Worm (Caenorhabditis elegans) whole organism, late embryonic: ENCODE data around the gene ZK652.8.

Experiments used
- C08G9.2 ChIP-seq: sonication (generic microtip); optimal IDR thresholded peaks from 2 replicates; lab custom pipeline; 2016; ENCODE audit warnings: mild to moderate bottlenecking, missing genetic modification characterization, moderate library complexity, missing compliant biosample characterization
- K02D7.2 ChIP-seq: sonication (generic microtip); optimal IDR thresholded peaks from 2 replicates; lab custom pipeline; 2017; ENCODE audit warnings: mild to moderate bottlenecking, missing genetic modification characterization, missing compliant biosample characterization
- K09A11.1 ChIP-seq: sonication (generic microtip); optimal IDR thresholded peaks from 2 replicates; lab custom pipeline; 2017; ENCODE audit warnings: antibody characterized with exemption, mild to moderate bottlenecking, missing genetic modification characterization, missing compliant biosample characterization; ENCODE audit not compliant: insufficient read depth
- T23F11.4 ChIP-seq: fragments of 200-800 bp; sonication (Bioruptor generic); optimal IDR thresholded peaks from 2 replicates; lab custom pipeline; 2018; ENCODE audit warnings: mild to moderate bottlenecking, missing genetic modification characterization, missing compliant biosample characterization
- Y22D7AL.16 ChIP-seq: sonication (generic microtip); optimal IDR thresholded peaks from 2 replicates; lab custom pipeline; 2016; ENCODE audit warnings: missing genetic modification characterization, missing compliant biosample characterization
- ceh-14 ChIP-seq: sonication (generic microtip); optimal IDR thresholded peaks from 2 replicates; lab custom pipeline; 2016; ENCODE audit warnings: missing genotype, missing genetic modification characterization, missing compliant biosample characterization
- ceh-22 ChIP-seq: sonication (generic microtip); optimal IDR thresholded peaks from 2 replicates; lab custom pipeline; 2017; ENCODE audit warnings: missing biosample characterization, missing genetic modification characterization
- ceh-30 ChIP-seq: fragments of 150-350 bp; optimal IDR thresholded peaks from 2 replicates; lab custom pipeline; 2014; ENCODE audit warnings: missing biosample characterization, missing genetic modification characterization
- ceh-34 ChIP-seq: sonication (generic microtip); optimal IDR thresholded peaks from 2 replicates; lab custom pipeline; 2016; ENCODE audit warnings: mild to moderate bottlenecking, missing genetic modification characterization, missing compliant biosample characterization
- ceh-45 ChIP-seq: fragments of 200-800 bp; sonication (Bioruptor generic); IDR thresholded peaks from 2 replicates; pipeline ENCODE4 v1.3.6; 2022; ENCODE audit warnings: missing genetic modification reagents, missing genetic modification characterization, missing compliant biosample characterization
- che-1 ChIP-seq: sonication (generic microtip); optimal IDR thresholded peaks from 2 replicates; lab custom pipeline; 2016; ENCODE audit warnings: mild to moderate bottlenecking, missing genetic modification characterization, missing compliant biosample characterization
- dmd-4 ChIP-seq: sonication (generic microtip); optimal IDR thresholded peaks from 2 replicates; lab custom pipeline; 2016; ENCODE audit warnings: borderline replicate concordance, missing genetic modification characterization, missing compliant biosample characterization
- dve-1 ChIP-seq: sonication (generic microtip); optimal IDR thresholded peaks from 2 replicates; lab custom pipeline; 2017; ENCODE audit warnings: antibody characterized with exemption, mild to moderate bottlenecking, missing genetic modification characterization, missing compliant biosample characterization
- elt-4 ChIP-seq: sonication (generic microtip); optimal IDR thresholded peaks from 2 replicates; lab custom pipeline; 2016; ENCODE audit warnings: missing genetic modification characterization, missing compliant biosample characterization
- eyg-1 ChIP-seq: sonication (generic microtip); optimal IDR thresholded peaks from 2 replicates; lab custom pipeline; 2016; ENCODE audit warnings: missing genotype, missing genetic modification characterization, missing compliant biosample characterization
- fkh-6 ChIP-seq: sonication (generic microtip); optimal IDR thresholded peaks from 2 replicates; lab custom pipeline; 2016; ENCODE audit warnings: missing genetic modification characterization, missing compliant biosample characterization
- gmeb-2 ChIP-seq: sonication (generic microtip); optimal IDR thresholded peaks from 2 replicates; lab custom pipeline; 2016; ENCODE audit warnings: missing genetic modification characterization, inconsistent platforms, missing compliant biosample characterization
- hlh-13 ChIP-seq: fragments of 200-800 bp; sonication (Bioruptor generic); optimal IDR thresholded peaks from 2 replicates; lab custom pipeline; 2018; ENCODE audit warnings: mild to moderate bottlenecking, missing genetic modification characterization, missing compliant biosample characterization
- hlh-6 ChIP-seq: sonication (generic microtip); optimal IDR thresholded peaks from 2 replicates; lab custom pipeline; 2016; ENCODE audit warnings: missing genotype, missing genetic modification characterization, missing compliant biosample characterization
- nfya-1 ChIP-seq: sonication (generic microtip); optimal IDR thresholded peaks from 2 replicates; lab custom pipeline; 2017; ENCODE audit warnings: missing genetic modification characterization, mild to moderate bottlenecking, missing compliant biosample characterization, antibody characterized with exemption, moderate library complexity
- odd-2 ChIP-seq: sonication (generic microtip); optimal IDR thresholded peaks from 2 replicates; lab custom pipeline; 2017; ENCODE audit warnings: antibody characterized with exemption, mild to moderate bottlenecking, missing genetic modification characterization, missing compliant biosample characterization
- pat-9 ChIP-seq: fragments of 200-800 bp; sonication (Bioruptor generic); optimal IDR thresholded peaks from 2 replicates; lab custom pipeline; 2018; ENCODE audit warnings: mild to moderate bottlenecking, missing genetic modification characterization, moderate library complexity, missing compliant biosample characterization
- pha-4 ChIP-seq: fragments of 150-350 bp; optimal IDR thresholded peaks from 2 replicates; lab custom pipeline; 2018; ENCODE audit warnings: missing biosample characterization, missing genetic modification reagents, missing genetic modification characterization
- pros-1 ChIP-seq: fragments of 150-350 bp; optimal IDR thresholded peaks from 2 replicates; lab custom pipeline; 2014; ENCODE audit warnings: missing biosample characterization, missing genetic modification reagents, missing genetic modification characterization
- ref-2 ChIP-seq: sonication (generic microtip); optimal IDR thresholded peaks from 2 replicates; lab custom pipeline; 2016; ENCODE audit warnings: missing genetic modification characterization, missing compliant biosample characterization
- sox-2 ChIP-seq: fragments of 200-800 bp; sonication (Bioruptor generic); IDR thresholded peaks from 2 replicates; pipeline ENCODE4 v1.3.6; 2022; ENCODE audit warnings: missing genetic modification reagents, missing genetic modification characterization, missing compliant biosample characterization
- tbx-2 ChIP-seq: sonication (generic microtip); optimal IDR thresholded peaks from 2 replicates; lab custom pipeline; 2016; ENCODE audit warnings: missing genetic modification characterization, missing compliant biosample characterization
- tbx-7 ChIP-seq: sonication (generic microtip); optimal IDR thresholded peaks from 2 replicates; lab custom pipeline; 2016; ENCODE audit warnings: missing genotype, missing genetic modification characterization, missing compliant biosample characterization
- ttx-3 ChIP-seq: sonication (generic microtip); optimal IDR thresholded peaks from 2 replicates; lab custom pipeline; 2016; ENCODE audit warnings: missing genetic modification reagents, missing genetic modification characterization, missing compliant biosample characterization
- unc-42 ChIP-seq: sonication (generic microtip); optimal IDR thresholded peaks from 2 replicates; lab custom pipeline; 2016; ENCODE audit warnings: missing genotype, missing genetic modification characterization, missing compliant biosample characterization
- unc-86 ChIP-seq: sonication (generic microtip); optimal IDR thresholded peaks from 2 replicates; lab custom pipeline; 2016; ENCODE audit warnings: missing genetic modification characterization, missing compliant biosample characterization

ZK652.8 gene

DNA sequence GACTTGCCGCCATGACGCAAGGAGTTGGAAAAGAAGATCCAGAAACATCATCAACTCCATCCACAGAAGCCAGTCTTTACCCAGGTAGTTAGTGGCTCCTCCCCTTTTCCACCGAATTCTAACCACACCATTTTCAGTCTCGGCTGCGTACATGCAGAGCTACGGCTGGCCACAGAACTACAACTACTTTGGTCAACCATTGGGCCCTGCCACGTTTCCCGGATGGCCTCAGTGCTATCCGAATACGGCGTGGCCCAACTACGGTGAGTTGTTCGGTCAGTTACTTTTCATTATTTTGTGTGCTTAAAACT lies 28.4 kb downstream of the ZK652.8 start:
- TF ChIP-seq ceh-22 (no peak), pat-9 (tag; lab: Kevin White, UChicago) (no peak), pha-4 (tag; lab: Kevin White, UChicago) (no peak), K09A11.1 (tag; lab: Kevin White, UChicago) (no peak), elt-4 (tag; lab: Kevin White, UChicago) (no peak), pros-1 (tag; lab: Kevin White, UChicago) (no peak), ttx-3 (no peak), unc-86 (no peak), sox-2 (GFP tag; lab: Robert Waterston, UW) (no peak), Y22D7AL.16 (tag; lab: Kevin White, UChicago) (no peak), K02D7.2 (tag; lab: Kevin White, UChicago) (no peak), ref-2 (no peak), che-1 (tag; lab: Kevin White, UChicago) (no peak), fkh-6 (tag; lab: Kevin White, UChicago) (no peak), ceh-30 (no peak), nfya-1 (no peak)

DNA sequence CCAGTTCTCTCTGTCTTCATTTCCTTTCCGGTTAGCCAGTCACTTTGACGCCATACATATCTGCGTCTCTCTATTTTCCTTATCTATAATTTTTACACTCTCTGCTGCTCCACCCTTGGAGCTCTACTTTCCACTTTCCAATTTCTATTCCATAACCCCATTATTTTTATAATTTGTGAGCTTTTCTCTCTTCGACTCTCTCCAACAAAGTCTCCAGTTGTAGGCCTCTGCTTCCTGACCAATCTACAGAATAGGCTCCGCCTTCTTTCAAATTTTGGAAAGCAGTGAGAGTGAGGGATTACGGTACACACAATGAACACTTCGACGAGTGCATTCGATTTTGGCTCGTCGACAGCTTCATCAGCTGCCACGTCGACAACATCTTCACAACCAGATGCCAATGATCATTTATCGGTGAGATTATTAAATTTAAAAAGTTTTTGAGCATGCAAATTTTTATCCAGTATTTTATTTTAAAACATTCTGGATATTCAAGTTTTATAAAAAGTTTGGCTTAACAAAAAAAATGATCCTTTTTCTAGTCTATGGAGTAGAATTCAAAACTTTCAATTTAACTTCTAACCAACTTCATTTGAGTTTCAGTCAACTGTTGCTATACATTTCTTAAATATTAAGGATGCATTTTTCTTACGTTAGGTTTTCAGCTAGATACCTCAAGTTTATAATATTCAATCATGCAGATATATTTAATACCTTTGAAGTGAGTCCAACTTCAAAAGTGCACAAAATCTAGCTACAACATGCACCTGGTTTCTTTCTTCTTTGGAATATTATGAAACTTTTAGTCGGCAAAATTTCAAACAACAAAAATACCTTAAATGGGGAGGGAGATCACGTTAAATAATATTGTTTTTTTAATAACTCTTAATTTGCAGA lies 29.0 kb downstream of the ZK652.8 start, which contains the start of gene egl-5:
Gene egl-5 (plus strand): TSS at position 216 of the 897 bp plus-strand sequence.
- TF ChIP-seq pros-1 (tag; lab: Kevin White, UChicago), result no peak
- TF ChIP-seq unc-86, result no peak
- peak; percentile 47 for TF ChIP-seq nfya-1
- no peak for TF ChIP-seq tbx-7 (tag; lab: Kevin White, UChicago)
- TF ChIP-seq T23F11.4 (GFP tag; lab: Kevin White, UChicago), result no peak

DNA sequence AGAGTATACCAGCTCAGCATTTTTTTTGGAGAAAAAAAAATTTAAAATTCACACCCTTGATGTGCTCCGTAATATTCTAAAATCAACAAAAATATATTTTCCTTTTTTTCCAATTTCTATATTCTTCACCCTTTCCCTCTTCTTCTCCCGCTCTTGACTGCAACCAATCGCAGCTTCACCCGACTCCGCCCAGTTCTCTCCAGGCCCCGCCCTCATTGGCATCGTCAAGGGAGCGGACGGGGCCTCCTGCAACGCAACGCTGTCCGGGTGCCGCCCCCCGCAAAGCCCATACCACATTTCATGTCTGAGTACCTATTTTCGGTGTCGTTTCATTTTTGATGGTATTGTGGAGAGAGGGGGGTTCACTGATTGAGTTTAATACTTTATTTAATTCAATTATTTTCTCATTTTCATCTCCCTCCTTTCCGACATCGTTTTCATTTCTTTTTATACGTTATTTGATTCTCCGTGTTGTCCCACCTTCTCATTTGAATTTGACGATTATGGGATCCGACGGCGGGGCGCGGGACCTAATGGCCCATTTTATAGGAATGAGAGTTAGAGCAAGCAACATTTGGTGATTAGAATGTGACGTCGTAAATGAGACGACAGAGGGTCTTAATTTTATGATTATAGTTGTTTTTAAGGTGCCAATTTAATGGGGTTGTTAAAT lies 31.1 kb downstream of the ZK652.8 start:
- TF ChIP-seq ceh-45 (no peak), eyg-1 (tag; lab: Kevin White, UChicago) (no peak), ceh-34 (tag; lab: Kevin White, UChicago) (no peak), hlh-6 (tag; lab: Kevin White, UChicago) (no peak), C08G9.2 (tag; lab: Kevin White, UChicago) (no peak), nfya-1 (peak; percentile 98), ceh-14 (tag; lab: Kevin White, UChicago) (peak; percentile 34), ref-2 (peak; percentile 49), unc-86 (no peak), unc-42 (tag; lab: Kevin White, UChicago) (peak; percentile 23), ceh-22 (no peak)

ce11 chrIII:7809033-7809432 lies 34.4 kb downstream of the ZK652.8 start:
- no peak for TF ChIP-seq tbx-2 (tag; lab: Kevin White, UChicago)
- TF ChIP-seq odd-2 (tag; lab: Kevin White, UChicago), result no peak
- TF ChIP-seq hlh-13 (GFP tag; lab: Kevin White, UChicago), result no peak
- no peak for TF ChIP-seq ceh-30
- TF ChIP-seq unc-86, result no peak
- no peak for TF ChIP-seq dmd-4 (tag; lab: Kevin White, UChicago)
- TF ChIP-seq C08G9.2 (tag; lab: Kevin White, UChicago), result no peak
- no peak for TF ChIP-seq dve-1 (tag; lab: Kevin White, UChicago)

ce11 chrIII:7806947-7807346 lies 36.5 kb downstream of the ZK652.8 start:
- TF ChIP-seq gmeb-2 (tag; lab: Kevin White, UChicago), result no peak
